Worm (Caenorhabditis elegans): Measurements from ENCODE around the gene Y7A9A.1.
A peak's percentile ranks its signal among the peaks of the same experiment; 100 is the strongest.

The Y7A9A.1 gene

ce11 chrIV:16171326-16171725 is 25.5 kb upstream of the Y7A9A.1 start:
- TF ChIP-seq mab-5 (tag; optimal IDR thresholded peaks at IDR 0.05) (no peak), unc-55 (GFP tag; optimal IDR thresholded peaks at IDR 0.05) (no peak), F13H6.1 (tag; optimal IDR thresholded peaks at IDR 0.05) (peak; percentile 68), ceh-82 (tag; optimal IDR thresholded peaks at IDR 0.05) (no peak), gmeb-1 (tag; optimal IDR thresholded peaks at IDR 0.05) (peak; percentile 1), nhr-21 (tag; optimal IDR thresholded peaks at IDR 0.05) (peak; percentile 36), aly-2 (tag; optimal IDR thresholded peaks at IDR 0.05) (no peak), crh-2 (tag; optimal IDR thresholded peaks at IDR 0.05) (no peak), snpc-4 (tag; optimal IDR thresholded peaks at IDR 0.05) (no peak), ama-1 (optimal IDR thresholded peaks at IDR 0.05) (peak; percentile 50), nhr-129 (tag; optimal IDR thresholded peaks at IDR 0.05) (peak; percentile 25), zag-1 (tag; optimal IDR thresholded peaks at IDR 0.05) (no peak), ztf-4 (tag; optimal IDR thresholded peaks at IDR 0.05) (no peak), nhr-11 (tag; optimal IDR thresholded peaks at IDR 0.05) (no peak), nhr-6 (tag; optimal IDR thresholded peaks at IDR 0.05) (no peak), sma-9 (GFP tag; optimal IDR thresholded peaks at IDR 0.05) (peak; percentile 82), sma-9 (tag; optimal IDR thresholded peaks at IDR 0.05) (no peak), ceh-16 (tag; optimal IDR thresholded peaks at IDR 0.05) (no peak), skn-1 (tag; optimal IDR thresholded peaks at IDR 0.05) (no peak), sma-3 (GFP tag; optimal IDR thresholded peaks at IDR 0.05) (peak; percentile 4)

ce11 chrIV:16172786-16173371 is 23.9 kb upstream of the Y7A9A.1 start:
- no peak for TF ChIP-seq dmd-4 (tag; optimal IDR thresholded peaks at IDR 0.05)
- no peak for TF ChIP-seq lin-11 (tag; optimal IDR thresholded peaks at IDR 0.05)
- TF ChIP-seq blmp-1 (tag; optimal IDR thresholded peaks at IDR 0.05; ENCODE audit: insufficient read depth): no peak
- peak; percentile 2 for TF ChIP-seq sma-9 (GFP tag; optimal IDR thresholded peaks at IDR 0.05)
- no peak for TF ChIP-seq sma-9 (tag; optimal IDR thresholded peaks at IDR 0.05)
- TF ChIP-seq ama-1 (optimal IDR thresholded peaks at IDR 0.05): peak; percentile 91
- no peak for TF ChIP-seq nhr-11 (tag; optimal IDR thresholded peaks at IDR 0.05)

- TF ChIP-seq R02D3.7 (tag; optimal IDR thresholded peaks at IDR 0.05) (no peak), nhr-12 (tag; optimal IDR thresholded peaks at IDR 0.05) (no peak), unc-39 (tag; optimal IDR thresholded peaks at IDR 0.05) (no peak), sem-4 (tag; optimal IDR thresholded peaks at IDR 0.05) (no peak), fos-1 (tag; optimal IDR thresholded peaks at IDR 0.05) (no peak), crh-2 (tag; optimal IDR thresholded peaks at IDR 0.05) (no peak), elt-1 (tag; optimal IDR thresholded peaks at IDR 0.05) (no peak), blmp-1 (tag; optimal IDR thresholded peaks at IDR 0.05; ENCODE audit: insufficient read depth) (no peak), mbf-1 (tag; optimal IDR thresholded peaks at IDR 0.05) (no peak), ZK546.5 (tag; optimal IDR thresholded peaks at IDR 0.05) (no peak), Y55F3AM.14 (GFP tag; optimal IDR thresholded peaks at IDR 0.05) (no peak), lin-11 (tag; optimal IDR thresholded peaks at IDR 0.05) (no peak), sma-9 (GFP tag; optimal IDR thresholded peaks at IDR 0.05) (no peak), sma-9 (tag; optimal IDR thresholded peaks at IDR 0.05) (no peak), nhr-25 (tag; optimal IDR thresholded peaks at IDR 0.05) (no peak)
Observed at ce11 chrIV:16176808-16177207, 20.0 kb upstream of the Y7A9A.1 start.

DNA sequence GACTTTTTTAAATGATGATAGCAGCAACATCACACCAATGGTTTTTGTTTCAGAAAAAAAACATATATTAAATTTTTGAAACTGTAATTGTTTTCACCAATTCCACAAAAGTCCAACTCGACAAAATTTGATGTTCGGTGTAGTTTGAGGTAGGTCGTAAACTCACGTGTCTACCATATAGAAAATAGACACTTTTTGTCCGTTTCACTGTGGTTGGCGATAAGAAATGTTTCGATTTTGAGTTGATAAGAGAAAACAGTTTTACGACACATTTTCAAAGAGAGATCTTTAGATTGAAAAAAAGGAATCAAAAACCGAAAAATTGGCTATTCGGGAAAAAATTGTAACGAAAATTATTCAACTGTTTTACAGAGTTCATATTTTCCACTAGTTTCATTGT is 18.4 kb upstream of the Y7A9A.1 start:
- TF ChIP-seq nhr-77 (tag; optimal IDR thresholded peaks at IDR 0.05) (no peak), nhr-129 (tag; optimal IDR thresholded peaks at IDR 0.05) (no peak), aly-2 (tag; optimal IDR thresholded peaks at IDR 0.05) (no peak), fos-1 (tag; optimal IDR thresholded peaks at IDR 0.05) (peak; percentile 63), crh-2 (tag; optimal IDR thresholded peaks at IDR 0.05) (peak; percentile 53), sma-9 (GFP tag; optimal IDR thresholded peaks at IDR 0.05) (peak; percentile 78), sma-9 (tag; optimal IDR thresholded peaks at IDR 0.05) (no peak)

DNA sequence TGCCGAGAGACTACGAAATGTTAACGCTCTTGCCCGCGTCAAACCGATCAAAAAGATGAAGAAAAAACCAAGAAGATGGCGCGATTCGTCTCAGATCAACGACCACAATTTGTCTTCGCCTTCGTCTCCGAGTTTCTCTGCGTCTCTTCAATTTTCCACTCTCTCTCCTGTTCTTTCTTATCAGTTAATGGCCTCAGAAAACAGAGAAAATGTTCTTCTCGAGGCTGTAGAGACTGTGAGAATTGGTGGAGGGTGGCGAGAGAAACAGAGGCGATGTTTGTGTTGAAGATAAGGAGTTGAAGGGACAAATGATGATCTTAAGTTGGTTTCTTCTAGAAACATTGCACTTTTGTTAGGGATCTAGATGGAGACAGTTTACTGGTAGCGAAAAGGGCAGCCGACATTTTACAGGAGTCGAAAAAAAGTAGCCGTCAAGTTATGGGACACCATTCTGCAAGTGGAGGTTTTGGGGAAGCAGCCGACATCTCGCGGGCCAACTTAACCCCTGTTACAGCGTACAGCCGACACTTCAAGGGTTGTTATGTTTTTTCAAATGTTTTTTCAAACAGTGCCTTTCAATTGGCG is 15.8 kb upstream of the Y7A9A.1 start:
- TF ChIP-seq nhr-6 (tag; optimal IDR thresholded peaks at IDR 0.05) (no peak), nhr-11 (tag; optimal IDR thresholded peaks at IDR 0.05) (no peak), mbf-1 (tag; optimal IDR thresholded peaks at IDR 0.05) (no peak), elt-1 (tag; optimal IDR thresholded peaks at IDR 0.05) (no peak), dmd-4 (tag; optimal IDR thresholded peaks at IDR 0.05) (no peak), nhr-23 (tag; optimal IDR thresholded peaks at IDR 0.05) (no peak), lin-39 (tag; optimal IDR thresholded peaks at IDR 0.05) (no peak), ama-1 (optimal IDR thresholded peaks at IDR 0.05) (no peak), elt-3 (tag; optimal IDR thresholded peaks at IDR 0.05) (no peak), mdl-1 (tag; optimal IDR thresholded peaks at IDR 0.05) (peak in 1 of 2 experiments; percentile 52), nhr-10 (tag; optimal IDR thresholded peaks at IDR 0.05) (no peak), ztf-11 (tag; optimal IDR thresholded peaks at IDR 0.05) (no peak), sma-3 (GFP tag; optimal IDR thresholded peaks at IDR 0.05) (peak; percentile 94), egl-27 (tag; optimal IDR thresholded peaks at IDR 0.05) (peak; percentile 82), R02D3.7 (tag; optimal IDR thresholded peaks at IDR 0.05) (no peak), unc-62 (GFP tag; optimal IDR thresholded peaks at IDR 0.05) (no peak), aly-2 (tag; optimal IDR thresholded peaks at IDR 0.05) (no peak), sem-4 (tag; optimal IDR thresholded peaks at IDR 0.05) (peak; percentile 60), zag-1 (tag; optimal IDR thresholded peaks at IDR 0.05) (no peak), nhr-77 (tag; optimal IDR thresholded peaks at IDR 0.05) (no peak), lsy-2 (tag; optimal IDR thresholded peaks at IDR 0.05) (no peak), blmp-1 (tag; optimal IDR thresholded peaks at IDR 0.05; ENCODE audit: insufficient read depth) (peak; percentile 58), fos-1 (tag; optimal IDR thresholded peaks at IDR 0.05) (peak; percentile 78)

Data from whole organism, L2 larva.